Fruit fly (Drosophila melanogaster): Measurements from ENCODE around the gene CG11586.

CG11586 gene

DNA sequence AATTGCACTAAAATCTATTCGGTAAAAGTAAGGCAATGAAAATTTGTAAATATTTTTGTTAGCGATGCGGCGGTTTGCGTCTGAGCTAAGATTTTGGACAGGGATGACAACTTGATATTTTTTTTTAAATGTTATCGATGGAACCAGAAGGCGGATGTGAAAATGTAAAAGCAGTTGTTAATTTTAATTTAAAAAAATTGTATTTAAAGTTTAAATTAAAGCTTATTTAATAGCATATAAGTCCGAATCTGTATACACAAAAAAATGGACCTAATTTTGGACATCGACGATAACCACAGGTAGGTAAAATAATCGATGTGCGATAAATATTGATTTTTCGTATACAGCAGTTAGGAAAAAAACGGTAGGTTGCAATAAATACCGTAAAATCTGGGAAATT lies at the start of gene CG11586, which contains the start of gene VhaM9.7-a (continued):
- TF ChIP-seq CG34376 (GFP tag; optimal IDR thresholded peaks at IDR 0.05) (peak; percentile 31), CG7271 (tag; optimal IDR thresholded peaks at IDR 0.05) (no peak), CG17912 (GFP tag; optimal IDR thresholded peaks at IDR 0.05) (no peak), CG10959 (GFP tag; IDR thresholded peaks at IDR 0.05) (no peak), Mad (GFP tag; optimal IDR thresholded peaks at IDR 0.05) (peak; percentile 0), gce (GFP tag; IDR thresholded peaks at IDR 0.05) (no peak), nom (GFP tag; optimal IDR thresholded peaks at IDR 0.05) (no peak), Mrtf (GFP tag; IDR thresholded peaks at IDR 0.05) (no peak), stwl (tag; optimal IDR thresholded peaks at IDR 0.05) (peak; percentile 87), so (GFP tag; IDR thresholded peaks at IDR 0.05) (no peak), sc (optimal IDR thresholded peaks at IDR 0.05) (no peak), sc (GFP tag; optimal IDR thresholded peaks at IDR 0.05) (no peak), CG8089 (GFP tag; optimal IDR thresholded peaks at IDR 0.05) (no peak), E2f1 (GFP tag; IDR thresholded peaks at IDR 0.05) (no peak), CG6272 (GFP tag; IDR thresholded peaks at IDR 0.05) (no peak), CG14860 (GFP tag; IDR thresholded peaks at IDR 0.05; ENCODE audit: partially characterized antibody) (peak; percentile 71; the same call in 2 of the 3 replicates), CG11723 (GFP tag; optimal IDR thresholded peaks at IDR 0.05) (no peak), maf-S (GFP tag; optimal IDR thresholded peaks at IDR 0.05) (no peak), danr (GFP tag; IDR thresholded peaks at IDR 0.05) (no peak), Kr (GFP tag; optimal IDR thresholded peaks at IDR 0.05) (no peak), CG1602 (GFP tag; optimal IDR thresholded peaks at IDR 0.05) (no peak), D19A (tag; optimal IDR thresholded peaks at IDR 0.05) (peak; percentile 23), wek (GFP tag; optimal IDR thresholded peaks at IDR 0.05) (no peak), Sin3A (optimal IDR thresholded peaks at IDR 0.05) (peak; percentile 19), Aef1 (GFP tag; IDR thresholded peaks at IDR 0.05) (no peak; the same call in 2 of the 3 replicates), CG10147 (GFP tag; optimal IDR thresholded peaks at IDR 0.05) (no peak), fd102C (GFP tag; optimal IDR thresholded peaks at IDR 0.05) (no peak), CG4404 (GFP tag; IDR thresholded peaks at IDR 0.05) (no peak), Jarid2 (GFP tag; optimal IDR thresholded peaks at IDR 0.05) (no peak), tll (GFP tag; optimal IDR thresholded peaks at IDR 0.05) (no peak), CG5953 (GFP tag; IDR thresholded peaks at IDR 0.05) (no peak), PHDP (tag; optimal IDR thresholded peaks at IDR 0.05) (peak; percentile 15), CG18011 (GFP tag; optimal IDR thresholded peaks at IDR 0.05) (no peak), CG8281 (tag; optimal IDR thresholded peaks at IDR 0.05) (no peak), CG15479 (GFP tag; optimal IDR thresholded peaks at IDR 0.05) (no peak), abd-A (tag; optimal IDR thresholded peaks at IDR 0.05) (peak; percentile 21), Dbx (GFP tag; IDR thresholded peaks at IDR 0.05) (no peak), CG32772 (GFP tag; IDR thresholded peaks at IDR 0.05) (no peak), NfI (GFP tag; optimal IDR thresholded peaks at IDR 0.05) (no peak), CG8924 (tag; optimal IDR thresholded peaks at IDR 0.05) (peak; percentile 16), CG13296 (GFP tag; optimal IDR thresholded peaks at IDR 0.05) (no peak), Spps (tag; optimal IDR thresholded peaks at IDR 0.05) (no peak), CG17385 (GFP tag; optimal IDR thresholded peaks at IDR 0.05) (no peak), twi (tag; optimal IDR thresholded peaks at IDR 0.05) (no peak), CG12236 (GFP tag; optimal IDR thresholded peaks at IDR 0.05) (no peak), E2f2 (GFP tag; IDR thresholded peaks at IDR 0.05) (peak; percentile 60), HmgD (GFP tag; optimal IDR thresholded peaks at IDR 0.05) (no peak), Doc3 (GFP tag; IDR thresholded peaks at IDR 0.05; ENCODE audit: partially characterized antibody) (peak; percentile 73; the same call in 2 of the 3 replicates), CG1024 (GFP tag; IDR thresholded peaks at IDR 0.05) (no peak), ken (GFP tag; IDR thresholded peaks at IDR 0.05) (no peak), Dfd (GFP tag; optimal IDR thresholded peaks at IDR 0.05) (no peak), Gsc (GFP tag; IDR thresholded peaks at IDR 0.05) (no peak)

Data from whole organism, embryonic.